Fruit fly (Drosophila melanogaster) whole organism, embryonic: ENCODE results near the gene CG14400.

ENCODE experiments used
- CG10209 ChIP-seq: fragments of 200-800 bp; sonication (Bioruptor generic); optimal IDR thresholded peaks from 3 replicates; lab custom pipeline; 2017; ENCODE audit warnings: missing biosample characterization, mild to moderate bottlenecking, missing genetic modification characterization, missing genetic modification reagents
- CG10543 ChIP-seq: fragments of 200-800 bp; sonication (Bioruptor generic); optimal IDR thresholded peaks from 3 replicates; lab custom pipeline; 2017; ENCODE audit warnings: missing biosample characterization, mild to moderate bottlenecking, missing genetic modification characterization, moderate library complexity
- CG11723 ChIP-seq: fragments of 200-800 bp; sonication (Bioruptor generic); optimal IDR thresholded peaks from 2 replicates; lab custom pipeline; 2017; ENCODE audit warnings: missing biosample characterization, mild to moderate bottlenecking, missing genetic modification characterization
- CG12236 ChIP-seq: fragments of 200-800 bp; sonication (Bioruptor generic); optimal IDR thresholded peaks from 2 replicates; lab custom pipeline; 2016; ENCODE audit warnings: missing biosample characterization, missing genetic modification characterization
- CG12391 ChIP-seq: fragments of 200-800 bp; sonication (Bioruptor generic); optimal IDR thresholded peaks from 3 replicates; lab custom pipeline; 2018; ENCODE audit warnings: missing biosample characterization, mild to moderate bottlenecking, missing genetic modification characterization, moderate library complexity
- CG12769 ChIP-seq: fragments of 200-800 bp; sonication (Bioruptor generic); optimal IDR thresholded peaks from 2 replicates; lab custom pipeline; 2019; ENCODE audit warnings: missing biosample characterization, mild to moderate bottlenecking, missing genetic modification characterization, moderate library complexity
- CG15514 ChIP-seq: fragments of 200-800 bp; sonication (Bioruptor generic); optimal IDR thresholded peaks from 3 replicates; lab custom pipeline; 2017; ENCODE audit warnings: missing biosample characterization, missing genetic modification characterization, mild to moderate bottlenecking, moderate library complexity, missing genetic modification reagents
- CG18619 ChIP-seq: fragments of 200-800 bp; sonication (Bioruptor generic); optimal IDR thresholded peaks from 3 replicates; lab custom pipeline; 2017; ENCODE audit warnings: missing biosample characterization, mild to moderate bottlenecking, missing genetic modification characterization
- CG2889 ChIP-seq: fragments of 200-800 bp; sonication (Bioruptor generic); IDR thresholded peaks from 3 replicates; pipeline ENCODE4 v1.3.6; 2022; ENCODE audit warnings: missing biosample characterization, missing genetic modification characterization
- CG31365 ChIP-seq: fragments of 200-800 bp; sonication (Bioruptor generic); optimal IDR thresholded peaks from 2 replicates; lab custom pipeline; 2018; ENCODE audit warnings: missing biosample characterization, mild to moderate bottlenecking, missing genetic modification characterization
- CG32532 ChIP-seq: fragments of 200-800 bp; sonication (Bioruptor generic); IDR thresholded peaks from 2 replicates; pipeline ENCODE4 v1.3.6; 2022; ENCODE audit warnings: missing biosample characterization, missing genetic modification characterization
- CG3726 ChIP-seq: fragments of 200-800 bp; sonication (Bioruptor generic); IDR thresholded peaks from 3 replicates; pipeline ENCODE4, ENCODE4 v1.3.6; 2022; ENCODE audit warnings: missing biosample characterization, missing genetic modification characterization
- CG9932 ChIP-seq: fragments of 200-800 bp; sonication (Bioruptor generic); IDR thresholded peaks from 2 replicates; pipeline ENCODE4 v1.3.6; 2022; ENCODE audit warnings: missing biosample characterization, missing genetic modification characterization
- Dad ChIP-seq: fragments of 200-800 bp; sonication (Bioruptor generic); optimal IDR thresholded peaks from 3 replicates; lab custom pipeline; 2016; ENCODE audit warnings: missing biosample characterization, missing genetic modification characterization
- Drgx ChIP-seq: fragments of 200-800 bp; sonication (Bioruptor generic); IDR thresholded peaks from 2 replicates; pipeline ENCODE4 v1.3.6; 2022; ENCODE audit warnings: missing biosample characterization, missing genetic modification characterization
- Jarid2 ChIP-seq: fragments of 200-800 bp; sonication (Bioruptor generic); optimal IDR thresholded peaks from 3 replicates; lab custom pipeline; 2017; ENCODE audit warnings: mild to moderate bottlenecking, missing biosample characterization, missing genetic modification reagents, missing genetic modification characterization
- Med ChIP-seq: fragments of 200-800 bp; sonication (Bioruptor generic); peaks from one replicate; lab custom pipeline; 2016; ENCODE audit warnings: missing biosample characterization, missing genetic modification characterization, mild to moderate bottlenecking, inconsistent platforms, moderate library complexity
- Meics ChIP-seq: fragments of 200-800 bp; sonication (Bioruptor generic); optimal IDR thresholded peaks from 2 replicates; lab custom pipeline; 2017; ENCODE audit warnings: missing biosample characterization, mild to moderate bottlenecking, missing genetic modification characterization
- NC2β ChIP-seq: fragments of 200-800 bp; sonication (Bioruptor generic); optimal IDR thresholded peaks from 2 replicates; lab custom pipeline; 2016; ENCODE audit warnings: missing biosample characterization, missing genetic modification characterization
- Neu2 ChIP-seq: fragments of 200-800 bp; sonication (Bioruptor generic); optimal IDR thresholded peaks from 3 replicates; lab custom pipeline; 2016; ENCODE audit warnings: missing biosample characterization, missing genetic modification characterization, borderline replicate concordance
- Oli ChIP-seq: fragments of 200-800 bp; sonication (Bioruptor generic); optimal IDR thresholded peaks from 2 replicates; lab custom pipeline; 2018; ENCODE audit warnings: missing biosample characterization, mild to moderate bottlenecking, missing genetic modification characterization, moderate library complexity
- Optix ChIP-seq: fragments of 200-800 bp; sonication (Bioruptor generic); IDR thresholded peaks from 3 replicates; pipeline ENCODE4 v1.3.6; 2022; ENCODE audit warnings: missing biosample characterization, missing genetic modification characterization
- Sry-δ ChIP-seq: fragments of 200-800 bp; sonication (Bioruptor generic); optimal IDR thresholded peaks from 2 replicates; lab custom pipeline; 2016; ENCODE audit warnings: missing biosample characterization, missing genetic modification characterization
- Usf ChIP-seq: fragments of 200-800 bp; sonication (Bioruptor generic); optimal IDR thresholded peaks from 2 replicates; lab custom pipeline; 2017; ENCODE audit warnings: missing genotype, missing biosample characterization, missing genetic modification characterization
- Vsx1 ChIP-seq: fragments of 200-800 bp; sonication (Bioruptor generic); optimal IDR thresholded peaks from 2 replicates; lab custom pipeline; 2017; ENCODE audit warnings: missing biosample characterization, mild to moderate bottlenecking, missing genetic modification characterization, missing genetic modification reagents
- Xrp1 ChIP-seq: fragments of 200-800 bp; sonication (Bioruptor generic); IDR thresholded peaks from 2 replicates; pipeline ENCODE4 v1.3.6; 2022; ENCODE audit warnings: missing biosample characterization, missing genetic modification characterization
- al ChIP-seq: fragments of 200-800 bp; sonication (Bioruptor generic); IDR thresholded peaks from 2 replicates; pipeline ENCODE4 v1.3.6; 2022; ENCODE audit warnings: missing biosample characterization, missing genetic modification characterization
- ato ChIP-seq: fragments of 200-800 bp; sonication (Bioruptor generic); IDR thresholded peaks from 2 replicates; pipeline ENCODE4 v1.3.6; 2022; ENCODE audit warnings: missing biosample characterization, missing genetic modification characterization; ENCODE audit not compliant: partially characterized antibody
- bowl ChIP-seq: fragments of 200-800 bp; sonication (Bioruptor generic); IDR thresholded peaks from 2 replicates; pipeline ENCODE4 v1.3.6; 2022; ENCODE audit warnings: missing biosample characterization, missing genetic modification characterization
- chinmo ChIP-seq: fragments of 200-800 bp; sonication (Bioruptor generic); IDR thresholded peaks from 4 replicates; pipeline ENCODE4 v1.3.6; 2022; ENCODE audit warnings: missing biosample characterization, missing genetic modification characterization; ENCODE audit not compliant: partially characterized antibody
- chm ChIP-seq: fragments of 200-800 bp; sonication (Bioruptor generic); IDR thresholded peaks from 2 replicates; pipeline ENCODE4 v1.3.6; 2022; ENCODE audit warnings: missing biosample characterization, missing genetic modification characterization
- fd96Cb ChIP-seq: fragments of 200-800 bp; sonication (Bioruptor generic); optimal IDR thresholded peaks from 2 replicates; lab custom pipeline; 2018; ENCODE audit warnings: missing biosample characterization, mild to moderate bottlenecking, missing genetic modification characterization, moderate library complexity
- gro ChIP-seq: fragments of 200-800 bp; sonication (Bioruptor generic); optimal IDR thresholded peaks from 2 replicates; lab custom pipeline; 2016; ENCODE audit warnings: missing biosample characterization, missing genetic modification characterization
- her ChIP-seq: fragments of 200-800 bp; sonication (Bioruptor generic); optimal IDR thresholded peaks from 2 replicates; lab custom pipeline; 2016; ENCODE audit warnings: missing biosample characterization, missing genetic modification characterization
- kni ChIP-seq: fragments of 200-800 bp; sonication (Bioruptor generic); optimal IDR thresholded peaks from 3 replicates; lab custom pipeline; 2017; ENCODE audit warnings: mild to moderate bottlenecking, missing biosample characterization, missing genetic modification reagents, missing genetic modification characterization
- mam ChIP-seq: fragments of 200-800 bp; sonication (Bioruptor generic); optimal IDR thresholded peaks from 3 replicates; lab custom pipeline; 2016; ENCODE audit warnings: missing biosample characterization, missing genetic modification characterization
- pan ChIP-seq, 4 experiments: fragments of >200 bp in 3 of 4; fragments of 200-800 bp in 1 of 4; sonication (Bioruptor generic) in 1 of 4; optimal IDR thresholded peaks in 3 of 4; IDR thresholded peaks in 1 of 4; 2 replicates each; pipeline versions ENCODE4 v1.3.6 to Lab custom; 2017 to 2022; ENCODE audit warnings: missing biosample characterization in 2 of 4, missing genetic modification characterization in 2 of 4, mixed read lengths in 1 of 4
- pho ChIP-seq: fragments of 200-800 bp; sonication (Bioruptor generic); optimal IDR thresholded peaks from 2 replicates; lab custom pipeline; 2016; ENCODE audit warnings: missing biosample characterization, missing genetic modification characterization
- prd ChIP-seq, 3 experiments: fragments of >200 bp in 2 of 3; fragments of 200-800 bp in 1 of 3; sonication (Bioruptor generic) in 1 of 3; optimal IDR thresholded peaks in 2 of 3; IDR thresholded peaks in 1 of 3; 2 replicates in 2 of 3; 3 replicates in 1 of 3; pipeline versions ENCODE4 v1.3.6 to Lab custom; 2017 to 2022; ENCODE audit warnings: missing biosample characterization in 1 of 3, missing genetic modification characterization in 1 of 3
- salm ChIP-seq: fragments of 200-800 bp; sonication (Bioruptor generic); optimal IDR thresholded peaks from 2 replicates; lab custom pipeline; 2018; ENCODE audit warnings: missing biosample characterization, mild to moderate bottlenecking, missing genetic modification characterization
- sisA ChIP-seq: fragments of 200-800 bp; sonication (Bioruptor generic); IDR thresholded peaks from 2 replicates; pipeline ENCODE4 v1.3.6; 2022; ENCODE audit warnings: missing biosample characterization, missing genetic modification characterization
- ssp ChIP-seq: fragments of 200-800 bp; sonication (Bioruptor generic); IDR thresholded peaks from 2 replicates; pipeline ENCODE4 v1.3.6; 2022; ENCODE audit warnings: missing biosample characterization, missing genetic modification characterization
- sug ChIP-seq: fragments of 200-800 bp; optimal IDR thresholded peaks from 2 replicates; lab custom pipeline; 2019; ENCODE audit warnings: missing biosample characterization, mild to moderate bottlenecking, missing genetic modification characterization, moderate library complexity
- tio ChIP-seq: fragments of 200-800 bp; sonication (Bioruptor generic); optimal IDR thresholded peaks from 2 replicates; lab custom pipeline; 2017; ENCODE audit warnings: missing biosample characterization, missing genetic modification characterization, inconsistent platforms
- unpg ChIP-seq: fragments of 200-800 bp; sonication (Bioruptor generic); optimal IDR thresholded peaks from 3 replicates; lab custom pipeline; 2018; ENCODE audit warnings: missing biosample characterization, mild to moderate bottlenecking, missing genetic modification characterization, moderate library complexity

CG14400 gene

dm6 chr2L:20811039-20811652 lies 46.5 kb downstream of the CG14400 start (continued):
- TF ChIP-seq Meics (GFP tag; lab: Kevin White, UChicago) (peak; percentile 39), mam (GFP tag; lab: Kevin White, UChicago) (no peak), CG31365 (no peak), Dad (GFP tag; lab: Kevin White, UChicago) (no peak), Sry-δ (GFP tag; lab: Kevin White, UChicago) (no peak), Med (GFP tag; lab: Kevin White, UChicago) (peak; percentile 78), CG3726 (GFP tag; lab: Robert Waterston, UW) (no peak), CG10209 (GFP tag; lab: Kevin White, UChicago) (peak; percentile 47), bowl (GFP tag; lab: Robert Waterston, UW) (no peak), Optix (GFP tag; lab: Robert Waterston, UW) (no peak; the same call in 2 of the 3 replicates), CG2889 (no peak), CG10543 (GFP tag; lab: Kevin White, UChicago) (peak; percentile 31), Vsx1 (GFP tag; lab: Kevin White, UChicago) (no peak), ato (GFP tag; lab: Robert Waterston, UW) (no peak), Jarid2 (GFP tag; lab: Kevin White, UChicago) (no peak), CG12236 (no peak), CG12391 (tag; lab: Kevin White, UChicago) (peak; percentile 51), Xrp1 (GFP tag; lab: Robert Waterston, UW) (peak; percentile 51; the same call in 1 of the 2 replicates), pho (GFP tag; lab: Kevin White, UChicago) (no peak), NC2β (GFP tag; lab: Kevin White, UChicago) (no peak), Oli (peak; percentile 43), sisA (GFP tag; lab: Robert Waterston, UW) (peak; percentile 50; the same call in 1 of the 2 replicates), gro (GFP tag; lab: Kevin White, UChicago) (no peak), CG12769 (tag; lab: Kevin White, UChicago) (peak; percentile 19), Neu2 (GFP tag; lab: Kevin White, UChicago) (no peak), her (GFP tag; lab: Kevin White, UChicago) (no peak), CG11723 (GFP tag; lab: Kevin White, UChicago) (no peak), CG18619 (GFP tag; lab: Kevin White, UChicago) (no peak), tio (GFP tag; lab: Kevin White, UChicago) (no peak), prd (optimal IDR thresholded peaks at IDR 0.05; lab: Kevin White, UChicago) (no peak), prd (GFP tag; IDR thresholded peaks at IDR 0.05; lab: Robert Waterston, UW) (peak; percentile 60; the same call in 2 of the 3 replicates), CG32532 (GFP tag; lab: Robert Waterston, UW) (peak; percentile 35; the same call in 1 of the 2 replicates)

dm6 chr2L:20809229-20809628 lies 48.5 kb downstream of the CG14400 start:
- TF ChIP-seq chm (no peak), Drgx (GFP tag; lab: Robert Waterston, UW) (peak; percentile 28; the same call in 1 of the 2 replicates)

- TF ChIP-seq kni (GFP tag; lab: Kevin White, UChicago) (no peak), unpg (no peak), ssp (GFP tag; lab: Robert Waterston, UW) (no peak), al (GFP tag; lab: Robert Waterston, UW) (no peak), fd96Cb (tag; lab: Kevin White, UChicago) (no peak), Usf (no peak), sug (tag; lab: Kevin White, UChicago) (no peak), chinmo (GFP tag; lab: Robert Waterston, UW) (0 out of 4 replicates have a peak, but pooled peaks have one; percentile 26), pan (optimal IDR thresholded peaks at IDR 0.05; lab: Kevin White, UChicago) (no peak), pan (GFP tag; optimal IDR thresholded peaks at IDR 0.05 in 1 of 2, IDR thresholded peaks at IDR 0.05 in 1 of 2) (no peak), CG15514 (GFP tag; lab: Kevin White, UChicago) (no peak), CG9932 (GFP tag; lab: Robert Waterston, UW) (peak; percentile 18; the same call in 1 of the 2 replicates), salm (no peak)
These were observed 49.0 kb downstream of the CG14400 start for dm6 chr2L:20808510-20809195.
